Worm (Caenorhabditis elegans) whole organism, dauer: ENCODE data around the gene C39B10.4.

Experiments used
- unc-62 ChIP-seq: sonication (generic microtip); optimal IDR thresholded peaks from 2 replicates; lab custom pipeline; 2017; ENCODE audit warnings: missing biosample characterization, missing genetic modification reagents, missing genetic modification characterization

The C39B10.4 gene

ce11 chrX:10432786-10433185 is 12.0 kb upstream of the C39B10.4 start:
- no peak for TF ChIP-seq unc-62

ce11 chrX:10433863-10434262 is 10.9 kb upstream of the C39B10.4 start:
- no peak for TF ChIP-seq unc-62

- TF ChIP-seq unc-62 = no peak
Observed at ce11 chrX:10435492-10435939, 9.3 kb upstream of the C39B10.4 start.

- TF ChIP-seq unc-62 = no peak
Observed at ce11 chrX:10437421-10437820, 7.4 kb upstream of the C39B10.4 start.

- TF ChIP-seq unc-62 = no peak
Observed at ce11 chrX:10440781-10441180, 4.0 kb upstream of the C39B10.4 start.

ce11 chrX:10443836-10444235 is 969 bp upstream of the C39B10.4 start, which contains the start of gene C39B10.3:
C39B10.3 (plus strand) TSS chrX:10444136.
- TF ChIP-seq unc-62 = no peak

- TF ChIP-seq unc-62 = no peak
Observed at ce11 chrX:10446982-10447381, 2.2 kb downstream of the C39B10.4 start, which contains the start of gene C39B10.5. C39B10.5 (plus strand) TSS chrX:10447343.

ce11 chrX:10453960-10454359 is 9.2 kb downstream of the C39B10.4 start, which contains the start of gene lgc-41:
lgc-41 (plus strand) TSS chrX:10454260.
- no peak for TF ChIP-seq unc-62

ce11 chrX:10462391-10462790 is 17.6 kb downstream of the C39B10.4 start:
- TF ChIP-seq unc-62 = no peak

ce11 chrX:10463542-10463941 is 18.7 kb downstream of the C39B10.4 start, which contains the start of gene C39B10.1:
C39B10.1 (minus strand) TSS chrX:10463642.
- TF ChIP-seq unc-62 = no peak

ce11 chrX:10474998-10475577 is 30.3 kb downstream of the C39B10.4 start, which contains the start of gene elt-4:
elt-4 (plus strand) TSS chrX:10475527.
- no peak for TF ChIP-seq unc-62

- no peak for TF ChIP-seq unc-62
Observed at ce11 chrX:10476573-10476972, 31.8 kb downstream of the C39B10.4 start, which contains the start of gene C39B10.7. C39B10.7 (plus strand) TSS chrX:10476873.

- no peak for TF ChIP-seq unc-62
Observed at ce11 chrX:10477172-10477985, 32.6 kb downstream of the C39B10.4 start.

- no peak for TF ChIP-seq unc-62
Observed at ce11 chrX:10479108-10479738, 34.4 kb downstream of the C39B10.4 start.

ce11 chrX:10480563-10481290 is 35.9 kb downstream of the C39B10.4 start, which contains the start of gene elt-2:
elt-2 (plus strand) TSS chrX:10481240.
- TF ChIP-seq unc-62 = no peak

- TF ChIP-seq unc-62 = no peak
Observed at ce11 chrX:10482272-10482671, 37.5 kb downstream of the C39B10.4 start.
